Worm (Caenorhabditis elegans): ENCODE results near the gene sre-47.

DNA sequence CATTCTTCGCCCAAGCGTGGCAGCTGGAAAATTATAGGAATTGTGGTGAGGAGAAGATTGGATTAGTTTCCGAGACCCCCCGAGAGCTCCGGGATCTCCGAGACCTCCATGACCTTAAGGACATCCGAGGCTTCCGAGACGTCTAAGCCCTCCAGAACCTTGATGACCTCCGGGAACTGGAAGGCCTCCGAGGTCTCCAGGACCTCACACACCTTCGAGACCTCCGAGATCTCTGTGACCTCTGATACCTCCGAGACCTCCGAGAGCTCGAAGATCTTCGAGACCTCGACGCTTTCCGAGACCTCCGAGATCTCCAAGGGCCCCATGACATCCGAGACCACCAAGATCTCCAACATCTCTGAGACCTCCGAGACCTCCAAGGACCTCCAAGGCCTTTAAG lies 2.2 kb downstream of the sre-47 start:
- TF ChIP-seq klf-2 (GFP tag; conservative IDR thresholded peaks at IDR 0.05) (no peak), flt-1 (GFP tag; IDR thresholded peaks at IDR 0.05) (no peak), ztf-29 (GFP tag; IDR thresholded peaks at IDR 0.05) (no peak), cog-1 (tag; optimal IDR thresholded peaks at IDR 0.05) (no peak), T22C8.4 (GFP tag; IDR thresholded peaks at IDR 0.05) (no peak), ref-1 (GFP tag; conservative IDR thresholded peaks at IDR 0.05) (no peak), ztf-23 (GFP tag; IDR thresholded peaks at IDR 0.05) (no peak), tab-1 (GFP tag; IDR thresholded peaks at IDR 0.05) (no peak)

All from whole organism, midembryonic.